Fruit fly (Drosophila melanogaster) whole organism, embryonic: ENCODE results near the gene twr.
A peak's percentile ranks its signal among the peaks of the same experiment; 100 is the strongest.

Experiments used
- Adf1 ChIP-seq: fragments of 200-800 bp; sonication (Bioruptor generic); IDR thresholded peaks from 2 replicates; pipeline ENCODE4 v1.3.6; 2022; ENCODE audit warnings: missing biosample characterization, missing genetic modification characterization
- Atf3 ChIP-seq: fragments of 200-800 bp; sonication (Bioruptor generic); optimal IDR thresholded peaks from 3 replicates; lab custom pipeline; 2016; ENCODE audit warnings: missing biosample characterization, missing genetic modification characterization
- CG10565 ChIP-seq: fragments of 200-800 bp; sonication (Bioruptor generic); optimal IDR thresholded peaks from 3 replicates; lab custom pipeline; 2016; ENCODE audit warnings: missing biosample characterization, mild to moderate bottlenecking, missing genetic modification characterization
- CG10959 ChIP-seq: fragments of 200-800 bp; sonication (Bioruptor generic); IDR thresholded peaks from 2 replicates; pipeline ENCODE4 v1.3.6; 2022; ENCODE audit warnings: missing biosample characterization, missing genetic modification characterization
- CG11093 ChIP-seq: fragments of 200-800 bp; sonication (Bioruptor generic); IDR thresholded peaks from 3 replicates; pipeline ENCODE4 v1.3.6; 2022; ENCODE audit warnings: missing biosample characterization, missing genetic modification characterization
- CG11723 ChIP-seq: fragments of 200-800 bp; sonication (Bioruptor generic); optimal IDR thresholded peaks from 2 replicates; lab custom pipeline; 2017; ENCODE audit warnings: missing biosample characterization, mild to moderate bottlenecking, missing genetic modification characterization
- CG1233 ChIP-seq: fragments of 200-800 bp; sonication (Bioruptor generic); optimal IDR thresholded peaks from 4 replicates; lab custom pipeline; 2018; ENCODE audit warnings: missing biosample characterization, mild to moderate bottlenecking, missing genetic modification characterization
- CG13287 ChIP-seq: fragments of 200-800 bp; sonication (Bioruptor generic); IDR thresholded peaks from 2 replicates; pipeline ENCODE4 v1.3.6; 2022; ENCODE audit warnings: missing biosample characterization, missing genetic modification characterization; ENCODE audit not compliant: partially characterized antibody
- CG14050 ChIP-seq: fragments of 200-800 bp; sonication (Bioruptor generic); IDR thresholded peaks from 3 replicates; pipeline ENCODE4 v1.3.6; 2022; ENCODE audit warnings: missing biosample characterization, missing genetic modification characterization
- CG15696 ChIP-seq: fragments of 200-800 bp; sonication (Bioruptor generic); optimal IDR thresholded peaks from 2 replicates; lab custom pipeline; 2019; ENCODE audit warnings: missing biosample characterization, mild to moderate bottlenecking, missing genetic modification characterization, moderate library complexity
- CG16779 ChIP-seq: fragments of 200-800 bp; sonication (Bioruptor generic); IDR thresholded peaks from 2 replicates; pipeline ENCODE4 v1.3.6; 2022; ENCODE audit warnings: missing biosample characterization, missing genetic modification characterization
- CG17328 ChIP-seq: fragments of 200-800 bp; sonication (Bioruptor generic); IDR thresholded peaks from 2 replicates; pipeline ENCODE4 v1.3.6; 2022; ENCODE audit warnings: missing biosample characterization, missing genetic modification characterization
- CG2712 ChIP-seq: fragments of 200-800 bp; optimal IDR thresholded peaks from 3 replicates; lab custom pipeline; 2019; ENCODE audit warnings: missing biosample characterization, mild to moderate bottlenecking, missing genetic modification characterization, moderate library complexity
- CG34224 ChIP-seq: fragments of 200-800 bp; sonication (Bioruptor generic); IDR thresholded peaks from 3 replicates; pipeline ENCODE4 v1.3.6; 2022; ENCODE audit warnings: missing biosample characterization, missing genetic modification characterization; ENCODE audit not compliant: partially characterized antibody
- CG4360 ChIP-seq: fragments of 200-800 bp; sonication (Bioruptor generic); IDR thresholded peaks from 2 replicates; pipeline ENCODE4 v1.3.6; 2022; ENCODE audit warnings: missing biosample characterization, missing genetic modification characterization
- CG4424 ChIP-seq: fragments of 200-800 bp; sonication (Bioruptor generic); optimal IDR thresholded peaks from 3 replicates; lab custom pipeline; 2016; ENCODE audit warnings: missing biosample characterization, missing genetic modification characterization
- CG5180 ChIP-seq: fragments of 200-800 bp; sonication (Bioruptor generic); optimal IDR thresholded peaks from 3 replicates; lab custom pipeline; 2017; ENCODE audit warnings: missing biosample characterization, missing genetic modification characterization, mild to moderate bottlenecking, moderate library complexity, missing genetic modification reagents
- CG6854 ChIP-seq: fragments of 200-800 bp; sonication (Bioruptor generic); optimal IDR thresholded peaks from 3 replicates; lab custom pipeline; 2017; ENCODE audit warnings: missing biosample characterization, mild to moderate bottlenecking, missing genetic modification characterization
- CG7839 ChIP-seq: fragments of 200-800 bp; sonication (Bioruptor generic); optimal IDR thresholded peaks from 3 replicates; lab custom pipeline; 2018; ENCODE audit warnings: missing biosample characterization, mild to moderate bottlenecking, missing genetic modification characterization, moderate library complexity
- CG7963 ChIP-seq: fragments of 200-800 bp; sonication (Bioruptor generic); IDR thresholded peaks from 3 replicates; pipeline ENCODE4 v1.3.6; 2022; ENCODE audit warnings: missing biosample characterization, missing genetic modification characterization; ENCODE audit not compliant: partially characterized antibody
- CG8924 ChIP-seq: fragments of 200-800 bp; optimal IDR thresholded peaks from 3 replicates; lab custom pipeline; 2019; ENCODE audit warnings: missing biosample characterization, mild to moderate bottlenecking, missing genetic modification characterization, moderate library complexity
- CG9437 ChIP-seq: fragments of 200-800 bp; sonication (Bioruptor generic); optimal IDR thresholded peaks from 2 replicates; lab custom pipeline; 2018; ENCODE audit warnings: missing biosample characterization, mild to moderate bottlenecking, missing genetic modification characterization
- CoRest ChIP-seq: fragments of 200-800 bp; sonication (Bioruptor generic); optimal IDR thresholded peaks from 3 replicates; lab custom pipeline; 2018; ENCODE audit warnings: missing biosample characterization, mild to moderate bottlenecking, missing genetic modification characterization, moderate library complexity
- HLHmδ ChIP-seq: fragments of 200-800 bp; sonication (Bioruptor generic); optimal IDR thresholded peaks from 2 replicates; lab custom pipeline; 2018; ENCODE audit warnings: missing biosample characterization, mild to moderate bottlenecking, missing genetic modification characterization, moderate library complexity
- Neu2 ChIP-seq: fragments of 200-800 bp; sonication (Bioruptor generic); optimal IDR thresholded peaks from 3 replicates; lab custom pipeline; 2016; ENCODE audit warnings: missing biosample characterization, missing genetic modification characterization, borderline replicate concordance
- Rx ChIP-seq: fragments of 200-800 bp; sonication (Bioruptor generic); IDR thresholded peaks from 2 replicates; pipeline ENCODE4 v1.3.6; 2022; ENCODE audit warnings: missing biosample characterization, missing genetic modification characterization
- Side ChIP-seq: fragments of 200-800 bp; sonication (Bioruptor generic); optimal IDR thresholded peaks from 2 replicates; lab custom pipeline; 2016; ENCODE audit warnings: missing biosample characterization, missing genetic modification characterization
- chif ChIP-seq, 2 experiments: fragments of 200-800 bp; sonication (Bioruptor generic); optimal IDR thresholded peaks; 3 replicates each; lab custom pipeline; 2016; ENCODE audit warnings: missing biosample characterization in 2 of 2, missing genetic modification characterization in 2 of 2
- chinmo ChIP-seq: fragments of 200-800 bp; sonication (Bioruptor generic); IDR thresholded peaks from 4 replicates; pipeline ENCODE4 v1.3.6; 2022; ENCODE audit warnings: missing biosample characterization, missing genetic modification characterization; ENCODE audit not compliant: partially characterized antibody
- chm ChIP-seq: fragments of 200-800 bp; sonication (Bioruptor generic); IDR thresholded peaks from 2 replicates; pipeline ENCODE4 v1.3.6; 2022; ENCODE audit warnings: missing biosample characterization, missing genetic modification characterization
- corto ChIP-seq: fragments of 200-800 bp; sonication (Bioruptor generic); optimal IDR thresholded peaks from 2 replicates; lab custom pipeline; 2016; ENCODE audit warnings: missing biosample characterization, mild to moderate bottlenecking, missing genetic modification characterization, moderate library complexity
- disco-r ChIP-seq: fragments of 200-800 bp; sonication (Bioruptor generic); optimal IDR thresholded peaks from 2 replicates; lab custom pipeline; 2016; ENCODE audit warnings: missing biosample characterization, missing genetic modification characterization
- dmrt99B ChIP-seq: fragments of 200-800 bp; sonication (Bioruptor generic); optimal IDR thresholded peaks from 2 replicates; lab custom pipeline; 2018; ENCODE audit warnings: missing biosample characterization, mild to moderate bottlenecking, missing genetic modification characterization, moderate library complexity
- gce ChIP-seq: fragments of 200-800 bp; sonication (Bioruptor generic); IDR thresholded peaks from 3 replicates; pipeline ENCODE4 v1.3.6; 2022; ENCODE audit warnings: missing biosample characterization, missing genetic modification characterization
- gcm ChIP-seq: fragments of 200-800 bp; sonication (Bioruptor generic); optimal IDR thresholded peaks from 2 replicates; lab custom pipeline; 2019; ENCODE audit warnings: missing biosample characterization, mild to moderate bottlenecking, missing genetic modification characterization, moderate library complexity
- luna ChIP-seq: fragments of 200-800 bp; sonication (Bioruptor generic); optimal IDR thresholded peaks from 2 replicates; lab custom pipeline; 2016; ENCODE audit warnings: missing biosample characterization, missing genetic modification characterization
- otp ChIP-seq: fragments of 200-800 bp; sonication (Bioruptor generic); IDR thresholded peaks from 3 replicates; pipeline ENCODE4, ENCODE4 v1.3.6; 2022; ENCODE audit warnings: missing biosample characterization, missing genetic modification characterization
- phol ChIP-seq: fragments of 200-800 bp; sonication (Bioruptor generic); optimal IDR thresholded peaks from 3 replicates; lab custom pipeline; 2018; ENCODE audit warnings: missing biosample characterization, mild to moderate bottlenecking, missing genetic modification characterization, moderate library complexity
- pnt ChIP-seq: fragments of 200-800 bp; sonication (Bioruptor generic); optimal IDR thresholded peaks from 3 replicates; lab custom pipeline; 2016; ENCODE audit warnings: missing biosample characterization, missing genetic modification characterization
- row ChIP-seq: fragments of 200-800 bp; sonication (Bioruptor generic); IDR thresholded peaks from 3 replicates; pipeline ENCODE4 v1.3.6; 2022; ENCODE audit warnings: missing biosample characterization, missing genetic modification characterization
- sc ChIP-seq, 3 experiments: fragments of >200 bp in 2 of 3; fragments of 200-800 bp in 1 of 3; sonication (Bioruptor generic) in 1 of 3; optimal IDR thresholded peaks; 2 replicates in 2 of 3; 3 replicates in 1 of 3; lab custom pipeline; 2017; ENCODE audit warnings: mild to moderate bottlenecking in 1 of 3, missing biosample characterization in 1 of 3, missing genetic modification characterization in 1 of 3, missing genetic modification reagents in 1 of 3
- scrt ChIP-seq: fragments of 200-800 bp; sonication (Bioruptor generic); optimal IDR thresholded peaks from 2 replicates; lab custom pipeline; 2018; ENCODE audit warnings: missing biosample characterization, mild to moderate bottlenecking, missing genetic modification characterization, moderate library complexity
- slou ChIP-seq: fragments of 200-800 bp; sonication (Bioruptor generic); optimal IDR thresholded peaks from 3 replicates; lab custom pipeline; 2016; ENCODE audit warnings: missing biosample characterization, missing genetic modification characterization
- stwl ChIP-seq: fragments of 200-800 bp; sonication (Bioruptor generic); optimal IDR thresholded peaks from 3 replicates; lab custom pipeline; 2018; ENCODE audit warnings: missing biosample characterization, mild to moderate bottlenecking, missing genetic modification characterization, moderate library complexity
- unpg ChIP-seq: fragments of 200-800 bp; sonication (Bioruptor generic); optimal IDR thresholded peaks from 3 replicates; lab custom pipeline; 2018; ENCODE audit warnings: missing biosample characterization, mild to moderate bottlenecking, missing genetic modification characterization, moderate library complexity
- wek ChIP-seq: fragments of 200-800 bp; sonication (Bioruptor generic); optimal IDR thresholded peaks from 3 replicates; lab custom pipeline; 2018; ENCODE audit warnings: missing biosample characterization, mild to moderate bottlenecking, missing genetic modification characterization, moderate library complexity
- zen ChIP-seq: fragments of 200-800 bp; sonication (Bioruptor generic); optimal IDR thresholded peaks from 3 replicates; lab custom pipeline; 2018; ENCODE audit warnings: missing biosample characterization, mild to moderate bottlenecking, missing genetic modification characterization, moderate library complexity

twr gene

DNA sequence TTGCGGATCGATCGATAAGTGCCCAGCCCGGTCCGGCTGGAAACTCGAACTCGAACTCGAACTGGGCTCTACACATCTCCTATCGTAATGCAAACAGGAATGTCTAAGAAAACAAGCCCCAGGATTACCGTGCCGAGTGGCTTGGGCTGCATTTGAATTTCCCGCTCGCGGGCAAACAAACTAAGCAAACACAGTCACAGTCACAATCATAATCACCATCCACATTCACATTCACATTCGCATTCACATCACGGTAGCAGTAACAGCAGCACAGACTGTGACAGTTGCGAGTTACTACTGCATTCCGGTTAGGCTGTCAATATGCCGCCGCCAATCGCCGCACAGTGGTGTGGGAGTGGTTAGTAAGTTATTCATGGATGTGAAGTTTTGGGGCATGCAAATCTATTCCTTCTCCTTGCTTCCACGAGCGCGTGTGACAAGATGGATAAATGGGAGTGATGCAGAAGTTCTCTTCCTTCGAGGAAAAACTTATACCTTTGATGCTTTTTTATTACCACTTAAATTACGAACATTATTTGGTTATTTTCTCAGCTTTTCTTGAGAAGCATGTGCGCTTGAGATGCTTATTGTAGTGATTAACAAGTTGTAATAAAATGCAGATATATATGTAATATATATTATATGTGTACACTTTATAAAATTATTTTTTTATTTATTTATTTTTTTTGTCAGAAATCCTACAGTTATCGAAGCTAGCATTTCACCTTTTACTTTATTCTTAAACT, 6.9 kb downstream of the twr start (continued):
- TF ChIP-seq CoRest (tag; lab: Kevin White, UChicago) (peak; percentile 6), CG4360 (peak; percentile 48; the same call in 1 of the 2 replicates), CG15696 (tag; lab: Kevin White, UChicago) (peak; percentile 78), CG1233 (GFP tag; lab: Kevin White, UChicago) (peak; percentile 12), Rx (GFP tag; lab: Robert Waterston, UW) (0 out of 2 replicates have a peak, but pooled peaks have one; percentile 4), CG6854 (GFP tag; lab: Kevin White, UChicago) (no peak), chif (GFP tag; optimal IDR thresholded peaks at IDR 0.05; lab: Kevin White, UChicago) (peak in 1 of 2 experiments; percentile 17), unpg (GFP tag; lab: Kevin White, UChicago) (no peak), chm (0 out of 2 replicates have a peak, but pooled peaks have one; percentile 51), CG10565 (no peak), phol (peak; percentile 25), slou (no peak), Neu2 (GFP tag; lab: Kevin White, UChicago) (peak; percentile 39), CG8924 (tag; lab: Kevin White, UChicago) (peak; percentile 9), gcm (no peak), wek (peak; percentile 18), pnt (GFP tag; lab: Kevin White, UChicago) (peak; percentile 3), zen (tag; lab: Kevin White, UChicago) (peak; percentile 22), CG9437 (GFP tag; lab: Kevin White, UChicago) (peak; percentile 45), CG5180 (GFP tag; lab: Kevin White, UChicago) (peak; percentile 87), chinmo (0 out of 4 replicates have a peak, but pooled peaks have one; percentile 32), Side (GFP tag; lab: Kevin White, UChicago) (no peak), gce (GFP tag; lab: Robert Waterston, UW) (0 out of 3 replicates have a peak, but pooled peaks have one; percentile 27), corto (GFP tag; lab: Kevin White, UChicago) (no peak), row (GFP tag; lab: Robert Waterston, UW) (peak; percentile 25; the same call in 1 of the 3 replicates), CG17328 (GFP tag; lab: Robert Waterston, UW) (0 out of 2 replicates have a peak, but pooled peaks have one; percentile 7), CG11093 (GFP tag; lab: Robert Waterston, UW) (peak; percentile 17; the same call in 1 of the 3 replicates), CG11723 (GFP tag; lab: Kevin White, UChicago) (no peak), stwl (tag; lab: Kevin White, UChicago) (peak; percentile 3), CG13287 (peak; percentile 9; the same call in 1 of the 2 replicates), Adf1 (no peak), CG2712 (peak; percentile 14), disco-r (GFP tag; lab: Kevin White, UChicago) (no peak), sc (optimal IDR thresholded peaks at IDR 0.05; lab: Kevin White, UChicago) (no peak), sc (GFP tag; optimal IDR thresholded peaks at IDR 0.05; lab: Kevin White, UChicago) (peak; percentile 4), CG10959 (0 out of 2 replicates have a peak, but pooled peaks have one; percentile 42), CG34224 (GFP tag; lab: Robert Waterston, UW) (0 out of 3 replicates have a peak, but pooled peaks have one; percentile 10), CG4424 (GFP tag; lab: Kevin White, UChicago) (peak; percentile 10), CG7839 (tag; lab: Kevin White, UChicago) (peak; percentile 15), HLHmδ (GFP tag; lab: Kevin White, UChicago) (peak; percentile 30), dmrt99B (tag; lab: Kevin White, UChicago) (peak; percentile 35), CG14050 (no peak), scrt (GFP tag; lab: Kevin White, UChicago) (no peak), CG16779 (GFP tag; lab: Robert Waterston, UW) (no peak), otp (GFP tag; lab: Robert Waterston, UW) (no peak; the same call in 2 of the 3 replicates), luna (no peak), Atf3 (GFP tag; lab: Kevin White, UChicago) (peak; percentile 7), CG7963 (GFP tag; lab: Robert Waterston, UW) (0 out of 3 replicates have a peak, but pooled peaks have one; percentile 15)
